Worm (Caenorhabditis elegans) whole organism, L4 larva: ENCODE results near the gene F57A8.1.

Experiments used
- ceh-20 ChIP-seq: fragments of 200-800 bp; sonication (Bioruptor generic); IDR thresholded peaks from 2 replicates; pipeline ENCODE4 v1.3.6; 2022; ENCODE audit warnings: missing genetic modification reagents, missing genetic modification characterization, missing compliant biosample characterization
- ces-1 ChIP-seq: fragments of 150-350 bp; sonication (generic microtip); optimal IDR thresholded peaks from 4 replicates; lab custom pipeline; 2014; ENCODE audit warnings: missing biosample characterization, missing genetic modification reagents, missing genetic modification characterization
- lin-38 ChIP-seq: fragments of 200-800 bp; sonication (Bioruptor generic); IDR thresholded peaks from 2 replicates; pipeline ENCODE4 v1.3.6; 2022; ENCODE audit warnings: missing genetic modification reagents, missing genetic modification characterization, missing compliant biosample characterization
- nhr-48 ChIP-seq: sonication (generic microtip); optimal IDR thresholded peaks from 2 replicates; lab custom pipeline; 2016; ENCODE audit warnings: mild to moderate bottlenecking, missing genetic modification characterization, missing compliant biosample characterization
- pha-4 ChIP-seq, 2 experiments: fragments of 150-350 bp in 1 of 2; fragments of 200-800 bp in 1 of 2; sonication (Bioruptor generic) in 1 of 2; IDR thresholded peaks in 1 of 2; optimal IDR thresholded peaks in 1 of 2; 2 replicates each; pipeline versions ENCODE4 v1.3.6 to Lab custom; 2014 to 2022; ENCODE audit warnings: missing genetic modification characterization in 2 of 2, missing genetic modification reagents in 2 of 2, missing biosample characterization in 1 of 2, missing compliant biosample characterization in 1 of 2
- unc-62 ChIP-seq, 3 experiments: fragments of 150-350 bp in 1 of 3; sonication (generic microtip); optimal IDR thresholded peaks in 2 of 3; peaks in 1 of 3; 1 replicate in 1 of 3; 2 replicates in 2 of 3; lab custom pipeline; 2014 to 2017; ENCODE audit warnings: missing biosample characterization in 3 of 3, missing genetic modification characterization in 3 of 3, missing genetic modification reagents in 3 of 3, missing genotype in 1 of 3
- zag-1 ChIP-seq: fragments of 150-350 bp; optimal IDR thresholded peaks from 2 replicates; lab custom pipeline; 2014; ENCODE audit warnings: missing biosample characterization, missing genetic modification characterization

DNA sequence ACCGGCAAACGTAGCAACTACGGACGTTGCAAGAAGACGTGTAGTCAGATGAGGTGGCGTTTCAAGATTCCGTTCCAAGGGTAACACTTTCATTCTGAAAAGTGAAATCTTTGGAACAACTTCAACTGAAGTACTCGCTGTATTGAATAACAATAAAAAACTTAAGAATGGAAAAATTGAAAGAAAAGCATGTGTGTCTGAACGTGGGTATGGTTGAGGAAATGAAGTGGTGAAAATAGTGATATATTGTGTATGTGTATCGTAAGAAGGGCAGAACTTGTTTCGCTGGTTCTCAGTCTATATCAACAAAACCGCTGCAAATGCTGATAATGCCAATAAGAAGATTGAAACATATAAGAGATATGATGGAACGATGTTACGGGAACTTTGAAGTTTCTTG is 41.3 kb upstream of the F57A8.1 start, which contains the start of gene K08H10.6:
- TF ChIP-seq pha-4 (GFP tag; IDR thresholded peaks at IDR 0.05; lab: Robert Waterston, UW) (no peak), pha-4 (tag; optimal IDR thresholded peaks at IDR 0.05; lab: Kevin White, UChicago) (no peak), ceh-20 (GFP tag; lab: Robert Waterston, UW) (no peak), ces-1 (GFP tag; lab: Kevin White, UChicago) (no peak), lin-38 (no peak), zag-1 (no peak), unc-62 (GFP tag; optimal IDR thresholded peaks at IDR 0.05 in 1 of 2; lab: Kevin White, UChicago) (no peak), unc-62 (tag; optimal IDR thresholded peaks at IDR 0.05; lab: Kevin White, UChicago) (no peak), nhr-48 (tag; lab: Kevin White, UChicago) (no peak)
